Worm (Caenorhabditis elegans) whole organism, L4 larva: ENCODE results near the gene K08F4.5.

Experiments used
- F26F4.8 ChIP-seq: fragments of 200-800 bp; sonication (Bioruptor generic); conservative IDR thresholded peaks from 2 replicates; pipeline ENCODE4 v1.3.6; 2022; ENCODE audit warnings: missing genetic modification characterization, missing compliant biosample characterization
- F37D6.2 ChIP-seq: sonication (generic microtip); optimal IDR thresholded peaks from 2 replicates; lab custom pipeline; 2016; ENCODE audit warnings: mild to moderate bottlenecking, missing genetic modification characterization, missing compliant biosample characterization
- F44E2.7 ChIP-seq: fragments of 200-800 bp; sonication (Bioruptor generic); IDR thresholded peaks from 2 replicates; pipeline ENCODE4 v2.1.2; 2022; ENCODE audit warnings: missing genetic modification characterization, missing compliant biosample characterization
- T20F7.1 ChIP-seq: fragments of 200-800 bp; sonication (Bioruptor generic); optimal IDR thresholded peaks from 2 replicates; lab custom pipeline; 2018; ENCODE audit warnings: mild to moderate bottlenecking, missing genetic modification characterization, missing compliant biosample characterization
- Y105C5A.15 ChIP-seq: fragments of 200-800 bp; sonication (Bioruptor generic); IDR thresholded peaks from 2 replicates; pipeline ENCODE4 v1.3.6; 2022; ENCODE audit warnings: missing genetic modification characterization, missing compliant biosample characterization
- Y48G9A.11 ChIP-seq: fragments of 200-800 bp; sonication (Bioruptor generic); IDR thresholded peaks from 2 replicates; pipeline ENCODE4 v1.3.6; 2022; ENCODE audit warnings: missing genetic modification reagents, missing genetic modification characterization, missing compliant biosample characterization
- aha-1 ChIP-seq: fragments of 150-350 bp; peaks from one replicate; lab custom pipeline; 2014; ENCODE audit warnings: missing biosample characterization, missing genetic modification characterization
- arid-1 ChIP-seq: fragments of 200-800 bp; sonication (Bioruptor generic); conservative IDR thresholded peaks from 2 replicates; pipeline ENCODE4 v1.3.6; 2022; ENCODE audit warnings: missing genetic modification reagents, missing genetic modification characterization, missing compliant biosample characterization
- ceh-62 ChIP-seq: sonication (generic microtip); optimal IDR thresholded peaks from 2 replicates; lab custom pipeline; 2017; ENCODE audit warnings: missing biosample characterization, missing genetic modification characterization
- ces-1 ChIP-seq: fragments of 150-350 bp; sonication (generic microtip); optimal IDR thresholded peaks from 4 replicates; lab custom pipeline; 2014; ENCODE audit warnings: missing biosample characterization, missing genetic modification reagents, missing genetic modification characterization
- cey-2 ChIP-seq: sonication (generic microtip); optimal IDR thresholded peaks from 3 replicates; lab custom pipeline; 2017; ENCODE audit warnings: missing genetic modification characterization, mild to moderate bottlenecking, missing compliant biosample characterization, antibody characterized with exemption, borderline replicate concordance; ENCODE audit not compliant: insufficient read depth
- daf-16 ChIP-seq, 3 experiments: sonication (generic microtip); optimal IDR thresholded peaks; 2 replicates each; lab custom pipeline; 2016 to 2017; ENCODE audit warnings: missing genetic modification characterization in 3 of 3, missing genetic modification reagents in 3 of 3, mild to moderate bottlenecking in 2 of 3, missing compliant biosample characterization in 2 of 3, missing biosample characterization in 1 of 3, moderate library complexity in 1 of 3
- daf-19 ChIP-seq: fragments of 200-800 bp; sonication (Bioruptor generic); conservative IDR thresholded peaks from 2 replicates; pipeline ENCODE4 v1.3.6; 2022; ENCODE audit warnings: missing genetic modification characterization, missing compliant biosample characterization
- dpl-1 ChIP-seq: fragments of 150-350 bp; optimal IDR thresholded peaks from 2 replicates; lab custom pipeline; 2014; ENCODE audit warnings: missing biosample characterization, missing genetic modification reagents, missing genetic modification characterization
- dve-1 ChIP-seq: sonication (generic microtip); optimal IDR thresholded peaks from 2 replicates; lab custom pipeline; 2017; ENCODE audit warnings: antibody characterized with exemption, mild to moderate bottlenecking, missing genetic modification characterization, missing compliant biosample characterization; ENCODE audit not compliant: insufficient read depth
- egl-43 ChIP-seq: fragments of 200-800 bp; sonication (Bioruptor generic); IDR thresholded peaks from 2 replicates; pipeline ENCODE4 v1.3.6; 2022; ENCODE audit warnings: missing genetic modification reagents, missing genetic modification characterization, missing compliant biosample characterization
- fkh-10 ChIP-seq: fragments of 150-350 bp; optimal IDR thresholded peaks from 2 replicates; lab custom pipeline; 2014; ENCODE audit warnings: missing biosample characterization, missing genetic modification reagents, missing genetic modification characterization
- hlh-11 ChIP-seq: fragments of 200-800 bp; sonication (Bioruptor generic); optimal IDR thresholded peaks from 2 replicates; lab custom pipeline; 2018; ENCODE audit warnings: mild to moderate bottlenecking, missing genetic modification characterization, missing compliant biosample characterization
- lin-15B ChIP-seq: fragments of 150-350 bp; sonication (generic microtip); optimal IDR thresholded peaks from 3 replicates; lab custom pipeline; 2014; ENCODE audit warnings: missing biosample characterization, missing genetic modification characterization
- lin-39 ChIP-seq: fragments of 150-350 bp; optimal IDR thresholded peaks from 2 replicates; lab custom pipeline; 2014; ENCODE audit warnings: missing biosample characterization, missing genetic modification reagents, missing genetic modification characterization
- mdt-29 ChIP-seq: fragments of 200-800 bp; sonication (Bioruptor generic); IDR thresholded peaks from 2 replicates; pipeline ENCODE4 v1.3.6; 2022; ENCODE audit warnings: missing genetic modification reagents, missing genetic modification characterization, missing compliant biosample characterization
- mep-1 ChIP-seq: fragments of 150-350 bp; sonication (generic microtip); optimal IDR thresholded peaks from 3 replicates; lab custom pipeline; 2014; ENCODE audit warnings: missing biosample characterization, missing genetic modification characterization
- mxl-2 ChIP-seq: fragments of 200-800 bp; sonication (Bioruptor generic); conservative IDR thresholded peaks from 2 replicates; pipeline ENCODE4 v1.3.6; 2022; ENCODE audit warnings: missing genetic modification reagents, missing genetic modification characterization, missing compliant biosample characterization
- mxl-3 ChIP-seq: fragments of 200-800 bp; sonication (Bioruptor generic); optimal IDR thresholded peaks from 2 replicates; lab custom pipeline; 2018; ENCODE audit warnings: mild to moderate bottlenecking, missing genetic modification characterization, missing compliant biosample characterization
- nhr-10 ChIP-seq: fragments of 150-350 bp; optimal IDR thresholded peaks from 2 replicates; lab custom pipeline; 2014; ENCODE audit warnings: missing biosample characterization, missing genetic modification characterization
- nhr-102 ChIP-seq: sonication (generic microtip); optimal IDR thresholded peaks from 2 replicates; lab custom pipeline; 2016; ENCODE audit warnings: mild to moderate bottlenecking, missing genetic modification characterization, moderate library complexity, missing compliant biosample characterization
- nhr-237 ChIP-seq: sonication (generic microtip); optimal IDR thresholded peaks from 2 replicates; lab custom pipeline; 2017; ENCODE audit warnings: missing biosample characterization, missing genetic modification characterization
- nhr-25 ChIP-seq: sonication (generic microtip); optimal IDR thresholded peaks from 2 replicates; lab custom pipeline; 2017; ENCODE audit warnings: missing genetic modification characterization, mild to moderate bottlenecking, missing compliant biosample characterization, antibody characterized with exemption, moderate library complexity, borderline replicate concordance; ENCODE audit not compliant: insufficient read depth
- nhr-42 ChIP-seq: fragments of 200-800 bp; sonication (Bioruptor generic); IDR thresholded peaks from 2 replicates; pipeline ENCODE4 v1.3.6; 2022; ENCODE audit warnings: missing genetic modification characterization, missing compliant biosample characterization
- rbr-2 ChIP-seq: sonication (generic microtip); optimal IDR thresholded peaks from 2 replicates; lab custom pipeline; 2016; ENCODE audit warnings: missing genotype, missing genetic modification characterization, missing compliant biosample characterization
- set-16 ChIP-seq: fragments of 200-800 bp; sonication (Bioruptor generic); IDR thresholded peaks from 2 replicates; pipeline ENCODE4 v1.3.6; 2022; ENCODE audit warnings: missing genetic modification reagents, missing genetic modification characterization, missing compliant biosample characterization
- spr-1 ChIP-seq: sonication (generic microtip); optimal IDR thresholded peaks from 2 replicates; lab custom pipeline; 2016; ENCODE audit warnings: mild to moderate bottlenecking, missing genetic modification characterization, missing compliant biosample characterization
- unc-130 ChIP-seq: sonication (generic microtip); optimal IDR thresholded peaks from 2 replicates; lab custom pipeline; 2016; ENCODE audit warnings: missing genetic modification reagents, missing genetic modification characterization, missing compliant biosample characterization
- unc-62 ChIP-seq, 3 experiments: fragments of 150-350 bp in 1 of 3; sonication (generic microtip); optimal IDR thresholded peaks in 2 of 3; peaks in 1 of 3; 1 replicate in 1 of 3; 2 replicates in 2 of 3; lab custom pipeline; 2014 to 2017; ENCODE audit warnings: missing biosample characterization in 3 of 3, missing genetic modification characterization in 3 of 3, missing genetic modification reagents in 3 of 3, missing genotype in 1 of 3
- vab-7 ChIP-seq: fragments of 200-800 bp; sonication (Bioruptor generic); IDR thresholded peaks from 2 replicates; pipeline ENCODE4 v1.3.6; 2022; ENCODE audit warnings: missing genetic modification reagents, missing genetic modification characterization, missing compliant biosample characterization
- zag-1 ChIP-seq: fragments of 150-350 bp; optimal IDR thresholded peaks from 2 replicates; lab custom pipeline; 2014; ENCODE audit warnings: missing biosample characterization, missing genetic modification characterization
- zfp-3 ChIP-seq: fragments of 200-800 bp; sonication (Bioruptor generic); conservative IDR thresholded peaks from 2 replicates; pipeline ENCODE4 v1.3.6; 2022; ENCODE audit warnings: missing genetic modification reagents, missing genetic modification characterization, missing compliant biosample characterization

The K08F4.5 gene

DNA sequence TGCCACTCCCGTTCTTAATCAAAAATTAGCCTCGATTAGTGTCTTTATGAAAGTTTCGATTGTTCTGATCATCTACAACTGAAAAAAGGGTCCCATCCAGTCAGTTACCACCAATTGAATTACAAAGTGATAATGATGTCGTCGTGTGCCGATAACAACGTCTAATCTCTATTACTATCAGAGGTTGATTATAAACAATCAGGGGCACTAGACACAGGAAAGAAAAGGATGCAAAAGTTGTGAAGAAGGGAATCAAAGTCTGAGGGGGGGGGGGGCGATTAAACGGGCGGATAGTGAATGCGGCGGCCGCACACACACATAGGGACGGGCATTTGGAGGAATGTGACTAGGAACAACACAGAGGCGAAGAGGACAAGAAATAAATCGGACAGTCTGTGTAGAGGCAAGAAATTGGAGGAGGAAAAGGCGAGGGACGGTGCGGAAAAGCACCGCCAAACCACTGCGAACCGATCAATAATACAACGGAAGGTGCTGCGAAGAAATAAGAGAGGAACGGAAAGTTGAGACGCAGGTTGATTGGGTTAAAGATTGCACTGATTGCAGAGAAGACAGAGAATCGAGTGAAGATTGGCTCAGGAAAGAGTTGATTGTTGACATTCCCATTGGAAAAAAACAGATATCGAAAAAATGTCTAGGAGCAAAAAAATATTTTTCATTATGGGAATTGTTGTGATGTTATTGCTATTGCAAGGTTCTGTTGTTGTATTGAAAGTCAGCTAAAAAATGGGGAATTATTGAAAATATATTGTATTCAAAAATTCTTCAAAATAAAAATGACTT is 39.4 kb upstream of the K08F4.5 start:
- peak; percentile 16; the same call in 1 of the 2 replicates for TF ChIP-seq egl-43 (GFP tag; lab: Robert Waterston, UW)
- no peak for TF ChIP-seq lin-15B (tag; lab: Kevin White, UChicago)
- peak; percentile 65 for TF ChIP-seq hlh-11 (tag; lab: Kevin White, UChicago)
- no peak for TF ChIP-seq mdt-29 (GFP tag; lab: Robert Waterston, UW)
- peak; percentile 89 for TF ChIP-seq aha-1
- peak; percentile 36 for TF ChIP-seq dve-1
- TF ChIP-seq unc-62 (GFP tag; optimal IDR thresholded peaks at IDR 0.05 in 1 of 2; lab: Kevin White, UChicago) = peak in 1 of 2 experiments; percentile 93
- no peak for TF ChIP-seq unc-62 (tag; optimal IDR thresholded peaks at IDR 0.05; lab: Kevin White, UChicago)
- TF ChIP-seq mxl-3 = peak; percentile 78
- no peak for TF ChIP-seq zfp-3
- TF ChIP-seq daf-16 (GFP tag; optimal IDR thresholded peaks at IDR 0.05; lab: Kevin White, UChicago) = peak in 1 of 2 experiments; percentile 92
- peak; percentile 40 for TF ChIP-seq daf-16 (tag; optimal IDR thresholded peaks at IDR 0.05; lab: Kevin White, UChicago)
- TF ChIP-seq zag-1 = no peak
- no peak for TF ChIP-seq ceh-62
- TF ChIP-seq set-16 = peak; percentile 24; the same call in 1 of the 2 replicates
- TF ChIP-seq mxl-2 (GFP tag; lab: Robert Waterston, UW) = 0 out of 2 replicates have a peak, but pooled peaks have one; percentile 31
- TF ChIP-seq cey-2 = no peak

DNA sequence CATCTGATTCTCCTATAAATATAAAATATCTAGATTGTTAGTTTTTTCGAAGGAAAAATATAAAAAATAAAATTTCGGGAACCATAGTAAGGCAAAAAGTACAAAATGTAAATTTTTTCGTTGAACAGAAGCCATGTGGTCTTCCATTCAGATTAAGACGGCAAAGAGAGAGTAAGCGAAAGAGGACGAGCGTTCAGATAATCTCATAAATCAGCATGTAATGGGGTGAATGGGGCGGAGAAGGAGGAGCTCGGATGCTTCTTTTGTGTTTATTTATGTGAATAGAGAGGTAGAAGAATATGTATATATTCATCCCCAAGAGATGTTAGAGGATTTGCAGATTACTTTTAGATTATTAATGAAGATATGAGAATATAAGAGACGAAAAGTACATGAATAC is 38.6 kb upstream of the K08F4.5 start, which contains the start of gene pxf-1:
TSS of gene pxf-1 (minus strand) at position 14 of the 400 bp plus-strand sequence.
- no peak for TF ChIP-seq nhr-25 (tag; lab: Kevin White, UChicago)
- no peak for TF ChIP-seq Y105C5A.15 (GFP tag; lab: Robert Waterston, UW)

DNA sequence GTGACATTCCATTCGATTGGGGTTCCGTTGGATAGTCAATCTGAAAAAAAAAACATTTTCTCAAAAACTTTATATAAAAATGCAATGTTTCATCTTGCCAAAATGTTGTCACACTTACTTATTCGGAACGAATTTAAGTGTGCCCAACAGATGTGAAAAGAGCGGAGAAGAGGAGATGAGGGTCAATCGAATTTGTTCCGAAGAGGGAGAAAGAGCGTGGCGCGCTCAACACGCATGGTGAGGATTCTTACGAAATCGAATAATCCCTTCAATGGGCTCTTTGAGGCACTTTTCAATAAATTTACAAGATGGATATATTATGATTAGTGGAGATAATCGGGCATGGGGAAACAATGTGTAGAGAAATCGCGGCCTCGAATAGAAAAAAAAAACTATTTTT is 35.1 kb upstream of the K08F4.5 start:
- TF ChIP-seq hlh-11 (tag; lab: Kevin White, UChicago) (no peak), lin-39 (no peak), aha-1 (peak; percentile 20), daf-19 (no peak), spr-1 (tag; lab: Kevin White, UChicago) (no peak), unc-130 (no peak), nhr-237 (tag; lab: Kevin White, UChicago) (no peak), dpl-1 (GFP tag; lab: Kevin White, UChicago) (no peak), zag-1 (no peak), vab-7 (GFP tag; lab: Robert Waterston, UW) (no peak), mep-1 (no peak), F44E2.7 (GFP tag; lab: Robert Waterston, UW) (no peak), T20F7.1 (GFP tag; lab: Kevin White, UChicago) (no peak), nhr-10 (tag; lab: Kevin White, UChicago) (no peak), daf-16 (GFP tag; optimal IDR thresholded peaks at IDR 0.05; lab: Kevin White, UChicago) (no peak), daf-16 (tag; optimal IDR thresholded peaks at IDR 0.05; lab: Kevin White, UChicago) (no peak), cey-2 (no peak), F37D6.2 (tag; lab: Kevin White, UChicago) (no peak), F26F4.8 (no peak), arid-1 (no peak), lin-15B (tag; lab: Kevin White, UChicago) (no peak), rbr-2 (tag; lab: Kevin White, UChicago) (no peak), nhr-102 (no peak), Y48G9A.11 (GFP tag; lab: Robert Waterston, UW) (no peak), fkh-10 (peak; percentile 79), nhr-42 (GFP tag; lab: Robert Waterston, UW) (no peak), ces-1 (peak; percentile 92)
